Fruit fly (Drosophila melanogaster): Measurements from ENCODE around the gene pkm.

Gene pkm

DNA sequence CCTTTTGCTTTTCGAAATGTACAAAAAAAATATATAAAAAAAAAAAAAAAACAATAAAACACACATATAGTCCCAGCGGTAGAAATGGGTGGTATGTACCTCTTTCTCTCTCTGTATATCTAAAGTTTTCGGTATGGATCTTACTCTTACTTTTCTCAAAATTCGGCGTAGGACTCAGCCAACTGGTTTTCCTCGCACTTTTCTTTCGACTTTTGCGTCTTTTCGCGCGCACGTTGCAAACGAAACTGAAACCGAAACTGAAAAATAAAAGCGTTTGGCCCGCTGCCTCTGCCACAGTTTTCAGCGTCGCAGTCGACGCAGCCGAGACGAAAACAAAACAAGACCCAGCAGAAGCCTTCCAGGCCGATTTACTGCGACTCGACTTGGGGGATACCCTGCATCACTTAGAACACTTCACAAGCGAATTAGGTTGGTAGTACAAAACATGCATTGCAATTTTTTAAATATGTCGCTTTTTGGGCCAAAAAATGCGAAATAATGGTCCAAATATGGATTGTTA, 25.5 kb downstream of the pkm start, which contains the start of gene CG1572 (continued):
- TF ChIP-seq zfh1 (GFP tag; IDR thresholded peaks at IDR 0.05), result peak; percentile 46; the same call in 1 of the 3 replicates
- no peak for TF ChIP-seq fd64A (GFP tag; optimal IDR thresholded peaks at IDR 0.05)
- TF ChIP-seq CG18011 (GFP tag; optimal IDR thresholded peaks at IDR 0.05), result peak; percentile 0
- TF ChIP-seq so (GFP tag; IDR thresholded peaks at IDR 0.05), result 0 out of 3 replicates have a peak, but pooled peaks have one; percentile 43
- TF ChIP-seq CG3847 (GFP tag; IDR thresholded peaks at IDR 0.05), result 0 out of 2 replicates have a peak, but pooled peaks have one; percentile 12
- peak; percentile 31; the same call in 1 of the 2 replicates for TF ChIP-seq lmd (GFP tag; IDR thresholded peaks at IDR 0.05)
- peak; percentile 20 for TF ChIP-seq NfI (GFP tag; optimal IDR thresholded peaks at IDR 0.05)
- TF ChIP-seq tap (tag; optimal IDR thresholded peaks at IDR 0.05), result no peak
- peak; percentile 34; the same call in 1 of the 2 replicates for TF ChIP-seq ranshi (GFP tag; IDR thresholded peaks at IDR 0.05)
- TF ChIP-seq inv (GFP tag; IDR thresholded peaks at IDR 0.05; ENCODE audit: partially characterized antibody), result no peak
- no peak for TF ChIP-seq Bdp1 (GFP tag; optimal IDR thresholded peaks at IDR 0.05)
- TF ChIP-seq Jarid2 (GFP tag; optimal IDR thresholded peaks at IDR 0.05), result peak; percentile 57
- TF ChIP-seq E2f1 (GFP tag; IDR thresholded peaks at IDR 0.05), result 0 out of 2 replicates have a peak, but pooled peaks have one; percentile 9
- peak; percentile 78 for TF ChIP-seq D19B (GFP tag; optimal IDR thresholded peaks at IDR 0.05)
- TF ChIP-seq Poxn (GFP tag; IDR thresholded peaks at IDR 0.05), result no peak
- peak; percentile 53; the same call in 1 of the 2 replicates for TF ChIP-seq Bgb (GFP tag; IDR thresholded peaks at IDR 0.05; ENCODE audit: partially characterized antibody)
- no peak for TF ChIP-seq tin (GFP tag; optimal IDR thresholded peaks at IDR 0.05)
- peak; percentile 78 for TF ChIP-seq row (GFP tag; IDR thresholded peaks at IDR 0.05)
- peak; percentile 59; the same call in 1 of the 2 replicates for TF ChIP-seq CG42726 (GFP tag; IDR thresholded peaks at IDR 0.05; ENCODE audit: partially characterized antibody)
- TF ChIP-seq CG6683 (GFP tag; optimal IDR thresholded peaks at IDR 0.05), result no peak
- TF ChIP-seq Adf1 (GFP tag; IDR thresholded peaks at IDR 0.05), result peak; percentile 92
- no peak for TF ChIP-seq hth (optimal IDR thresholded peaks at IDR 0.05)
- peak; percentile 21 for TF ChIP-seq CG12769 (tag; optimal IDR thresholded peaks at IDR 0.05)
- peak; percentile 26; the same call in 1 of the 2 replicates for TF ChIP-seq slbo (GFP tag; IDR thresholded peaks at IDR 0.05)
- peak; percentile 20 for TF ChIP-seq CG15514 (GFP tag; optimal IDR thresholded peaks at IDR 0.05)
- TF ChIP-seq CG13894 (tag; optimal IDR thresholded peaks at IDR 0.05), result peak; percentile 30
- peak; percentile 37; the same call in 1 of the 3 replicates for TF ChIP-seq CG34224 (GFP tag; IDR thresholded peaks at IDR 0.05; ENCODE audit: partially characterized antibody)
- peak in 1 of 2 experiments; percentile 0 for TF ChIP-seq dpn (GFP tag; optimal IDR thresholded peaks at IDR 0.05)
- TF ChIP-seq Rfx (GFP tag; IDR thresholded peaks at IDR 0.05), result peak; percentile 51; the same call in 1 of the 2 replicates
- peak; percentile 79 for TF ChIP-seq Med (GFP tag)
- TF ChIP-seq onecut (GFP tag; IDR thresholded peaks at IDR 0.05), result no peak
- TF ChIP-seq Hmr (GFP tag; optimal IDR thresholded peaks at IDR 0.05), result peak; percentile 16
- no peak for TF ChIP-seq dimm (GFP tag; IDR thresholded peaks at IDR 0.05)
- TF ChIP-seq CG11695 (GFP tag; IDR thresholded peaks at IDR 0.05), result no peak; the same call in 2 of the 3 replicates
- TF ChIP-seq Meics (GFP tag; optimal IDR thresholded peaks at IDR 0.05), result peak; percentile 11

DNA sequence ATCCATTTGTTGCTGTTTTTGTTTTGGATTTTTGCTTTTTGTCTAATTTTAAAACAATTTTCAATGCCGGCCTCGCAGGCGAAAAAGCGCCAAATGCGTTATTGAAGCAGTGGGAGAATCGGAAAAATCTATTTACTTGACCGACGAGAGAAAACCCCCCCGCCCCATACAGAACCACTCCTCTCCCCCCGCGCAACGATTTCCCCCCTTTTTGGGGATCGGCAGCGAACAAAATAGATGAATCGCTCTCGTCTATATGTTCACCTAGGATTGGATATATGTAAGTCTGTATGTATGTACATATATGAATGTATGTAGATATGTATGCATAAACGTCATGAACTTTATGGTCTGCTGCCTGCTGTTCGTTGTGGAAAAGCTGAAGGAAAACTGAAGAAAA, 27.2 kb downstream of the pkm start:
- TF ChIP-seq Asciz (GFP tag; optimal IDR thresholded peaks at IDR 0.05), result no peak
- TF ChIP-seq crol (GFP tag; IDR thresholded peaks at IDR 0.05), result peak; percentile 80
- no peak for TF ChIP-seq Max (GFP tag; optimal IDR thresholded peaks at IDR 0.05)
- TF ChIP-seq CG34376 (GFP tag; optimal IDR thresholded peaks at IDR 0.05), result no peak
- TF ChIP-seq row (GFP tag; IDR thresholded peaks at IDR 0.05), result 0 out of 3 replicates have a peak, but pooled peaks have one; percentile 5
- TF ChIP-seq CG1792 (GFP tag; optimal IDR thresholded peaks at IDR 0.05), result no peak
- TF ChIP-seq Oli (tag; optimal IDR thresholded peaks at IDR 0.05), result no peak
- TF ChIP-seq Deaf1 (tag; optimal IDR thresholded peaks at IDR 0.05), result peak; percentile 27
- 0 out of 3 replicates have a peak, but pooled peaks have one; percentile 20 for TF ChIP-seq so (GFP tag; IDR thresholded peaks at IDR 0.05)
- TF ChIP-seq CG10543 (GFP tag; optimal IDR thresholded peaks at IDR 0.05), result peak; percentile 78
- TF ChIP-seq sd (tag; optimal IDR thresholded peaks at IDR 0.05), result peak; percentile 18
- no peak for TF ChIP-seq cg (GFP tag; optimal IDR thresholded peaks at IDR 0.05)
- peak; percentile 70 for TF ChIP-seq CG12769 (tag; optimal IDR thresholded peaks at IDR 0.05)
- TF ChIP-seq Elba2 (GFP tag; optimal IDR thresholded peaks at IDR 0.05), result no peak
- no peak for TF ChIP-seq sens (GFP tag)
- no peak for TF ChIP-seq zf30C (GFP tag; optimal IDR thresholded peaks at IDR 0.05)
- no peak for TF ChIP-seq CG5953 (GFP tag; IDR thresholded peaks at IDR 0.05)
- TF ChIP-seq CG16863 (GFP tag; optimal IDR thresholded peaks at IDR 0.05), result no peak
